Worm (Caenorhabditis elegans) whole organism, young adult: Measurements from ENCODE around the gene M03C11.3.

Experiments
- B0019.2 ChIP-seq: fragments of 200-800 bp; sonication (Bioruptor generic); conservative IDR thresholded peaks from 2 replicates; pipeline ENCODE4 v1.3.6; 2022; ENCODE audit warnings: missing genetic modification reagents, missing genetic modification characterization, missing compliant biosample characterization
- B0035.1 ChIP-seq: sonication (generic microtip); optimal IDR thresholded peaks from 2 replicates; lab custom pipeline; 2016; ENCODE audit warnings: missing genetic modification characterization, mild to moderate bottlenecking, missing compliant biosample characterization, missing genotype, missing genetic modification reagents
- B0261.1 ChIP-seq: sonication (generic microtip); optimal IDR thresholded peaks from 2 replicates; lab custom pipeline; 2016; ENCODE audit warnings: mild to moderate bottlenecking, missing genetic modification characterization, moderate library complexity, missing compliant biosample characterization
- F33H1.4 ChIP-seq: fragments of 200-800 bp; sonication (Bioruptor generic); IDR thresholded peaks from 2 replicates; pipeline ENCODE4 v1.3.6; 2022; ENCODE audit warnings: missing genetic modification reagents, missing genetic modification characterization, missing compliant biosample characterization
- F39B2.1 ChIP-seq: fragments of 200-800 bp; sonication (Bioruptor generic); IDR thresholded peaks from 2 replicates; pipeline ENCODE4 v1.3.6; 2022; ENCODE audit warnings: missing genetic modification reagents, missing genetic modification characterization, missing compliant biosample characterization
- F57C9.4 ChIP-seq: sonication (generic microtip); optimal IDR thresholded peaks from 2 replicates; lab custom pipeline; 2017; ENCODE audit warnings: mild to moderate bottlenecking, missing genetic modification characterization, missing compliant biosample characterization
- K12H6.12 ChIP-seq: fragments of 200-800 bp; sonication (Bioruptor generic); optimal IDR thresholded peaks from 2 replicates; lab custom pipeline; 2018; ENCODE audit warnings: mild to moderate bottlenecking, missing genetic modification characterization, missing compliant biosample characterization
- Y53F4B.3 ChIP-seq: fragments of 200-800 bp; sonication (Bioruptor generic); IDR thresholded peaks from 2 replicates; pipeline ENCODE4 v1.3.6; 2022; ENCODE audit warnings: missing genetic modification reagents, missing genetic modification characterization, missing compliant biosample characterization
- Y67H2A.10 ChIP-seq: fragments of 200-800 bp; sonication (Bioruptor generic); conservative IDR thresholded peaks from 2 replicates; pipeline ENCODE4 v1.3.6; 2022; ENCODE audit warnings: missing genetic modification reagents, missing genetic modification characterization, missing compliant biosample characterization
- Y79H2A.3 ChIP-seq: fragments of 200-800 bp; sonication (Bioruptor generic); conservative IDR thresholded peaks from 2 replicates; pipeline ENCODE4 v1.3.6; 2022; ENCODE audit warnings: missing genetic modification reagents, missing genetic modification characterization, missing compliant biosample characterization
- Y95B8A.8 ChIP-seq: fragments of 200-800 bp; sonication (Bioruptor generic); IDR thresholded peaks from 2 replicates; pipeline ENCODE4 v1.3.6; 2022; ENCODE audit warnings: missing genetic modification reagents, missing genetic modification characterization, missing compliant biosample characterization
- akir-1 ChIP-seq: fragments of 200-800 bp; sonication (Bioruptor generic); optimal IDR thresholded peaks from 2 replicates; lab custom pipeline; 2018; ENCODE audit warnings: mild to moderate bottlenecking, missing genetic modification characterization, moderate library complexity, missing compliant biosample characterization
- ama-1 ChIP-seq, 3 experiments: fragments of 150-350 bp in 1 of 3; sonication (generic microtip) in 2 of 3; optimal IDR thresholded peaks; 2 replicates each; lab custom pipeline; 2014 to 2018; ENCODE audit warnings: missing biosample characterization in 2 of 3, missing genetic modification characterization in 2 of 3, missing genetic modification reagents in 2 of 3
- aptf-3 ChIP-seq: fragments of 200-800 bp; sonication (Bioruptor generic); IDR thresholded peaks from 2 replicates; pipeline ENCODE4 v1.3.6; 2022; ENCODE audit warnings: missing genetic modification characterization, missing compliant biosample characterization
- athp-1 ChIP-seq: sonication (generic microtip); optimal IDR thresholded peaks from 2 replicates; lab custom pipeline; 2017; ENCODE audit warnings: mild to moderate bottlenecking, missing genetic modification characterization, missing compliant biosample characterization
- attf-3 ChIP-seq: fragments of 200-800 bp; sonication (Bioruptor generic); conservative IDR thresholded peaks from 2 replicates; pipeline ENCODE4 v1.3.6; 2022; ENCODE audit warnings: missing genetic modification reagents, missing genetic modification characterization, missing compliant biosample characterization
- attf-6 ChIP-seq: fragments of 200-800 bp; sonication (Bioruptor generic); IDR thresholded peaks from 2 replicates; pipeline ENCODE4 v1.3.6; 2022; ENCODE audit warnings: missing genetic modification reagents, missing genetic modification characterization, missing compliant biosample characterization
- bed-1 ChIP-seq: fragments of 200-800 bp; sonication (Bioruptor generic); IDR thresholded peaks from 2 replicates; pipeline ENCODE4 v1.3.6; 2022; ENCODE audit warnings: missing genetic modification reagents, missing genetic modification characterization, missing compliant biosample characterization
- bed-2 ChIP-seq: fragments of 200-800 bp; sonication (Bioruptor generic); IDR thresholded peaks from 2 replicates; pipeline ENCODE4 v1.3.6; 2022; ENCODE audit warnings: missing genetic modification reagents, missing genetic modification characterization, missing compliant biosample characterization
- cebp-1 ChIP-seq, 2 experiments: fragments of 200-800 bp in 1 of 2; sonication (Bioruptor generic) in 1 of 2; sonication (generic microtip) in 1 of 2; IDR thresholded peaks in 1 of 2; optimal IDR thresholded peaks in 1 of 2; 2 replicates each; pipeline versions ENCODE4 v1.3.6 to Lab custom; 2017 to 2022; ENCODE audit warnings: missing compliant biosample characterization in 2 of 2, missing genetic modification characterization in 2 of 2, mild to moderate bottlenecking in 1 of 2, missing genetic modification reagents in 1 of 2, moderate library complexity in 1 of 2
- ceh-100 ChIP-seq: fragments of 200-800 bp; sonication (Bioruptor generic); IDR thresholded peaks from 2 replicates; pipeline ENCODE4 v1.3.6; 2022; ENCODE audit warnings: missing genetic modification reagents, missing genetic modification characterization, missing compliant biosample characterization
- ceh-91 ChIP-seq: fragments of 200-800 bp; sonication (Bioruptor generic); IDR thresholded peaks from 2 replicates; pipeline ENCODE4 v1.3.6; 2022; ENCODE audit warnings: missing genetic modification reagents, missing genetic modification characterization, missing compliant biosample characterization
- die-1 ChIP-seq: sonication (generic microtip); optimal IDR thresholded peaks from 2 replicates; lab custom pipeline; 2016; ENCODE audit warnings: missing genotype, mild to moderate bottlenecking, missing genetic modification characterization, missing compliant biosample characterization
- ets-4 ChIP-seq: fragments of 200-800 bp; sonication (Bioruptor generic); optimal IDR thresholded peaks from 2 replicates; lab custom pipeline; 2018; ENCODE audit warnings: mild to moderate bottlenecking, missing genetic modification characterization, missing compliant biosample characterization
- gei-17 ChIP-seq: fragments of 200-800 bp; sonication (Bioruptor generic); optimal IDR thresholded peaks from 2 replicates; lab custom pipeline; 2018; ENCODE audit warnings: mild to moderate bottlenecking, missing genetic modification characterization, missing compliant biosample characterization
- let-526 ChIP-seq: fragments of 200-800 bp; sonication (Bioruptor generic); IDR thresholded peaks from 2 replicates; pipeline ENCODE4 v1.3.6; 2022; ENCODE audit warnings: missing genetic modification reagents, missing genetic modification characterization, missing compliant biosample characterization
- lin-35 ChIP-seq, 3 experiments: fragments of 150-350 bp in 2 of 3; sonication (generic microtip) in 1 of 3; optimal IDR thresholded peaks; 2 replicates each; lab custom pipeline; 2014 to 2018; ENCODE audit warnings: missing biosample characterization in 3 of 3, missing genetic modification characterization in 3 of 3, missing genetic modification reagents in 3 of 3
- lir-1 ChIP-seq: fragments of 200-800 bp; sonication (Bioruptor generic); conservative IDR thresholded peaks from 2 replicates; pipeline ENCODE4 v1.3.6; 2022; ENCODE audit warnings: missing genetic modification reagents, missing genetic modification characterization, missing compliant biosample characterization
- madf-10 ChIP-seq: sonication (generic microtip); optimal IDR thresholded peaks from 2 replicates; lab custom pipeline; 2016; ENCODE audit warnings: mild to moderate bottlenecking, missing genetic modification characterization, missing compliant biosample characterization
- madf-6 ChIP-seq: fragments of 200-800 bp; sonication (Bioruptor generic); IDR thresholded peaks from 2 replicates; pipeline ENCODE4 v1.3.6; 2022; ENCODE audit warnings: missing genetic modification reagents, missing genetic modification characterization, missing compliant biosample characterization
- mel-28 ChIP-seq: sonication (generic microtip); optimal IDR thresholded peaks from 2 replicates; lab custom pipeline; 2016; ENCODE audit warnings: borderline replicate concordance, mild to moderate bottlenecking, missing genetic modification characterization, missing compliant biosample characterization
- mes-4 ChIP-seq: sonication (generic microtip); optimal IDR thresholded peaks from 2 replicates; lab custom pipeline; 2016; ENCODE audit warnings: missing genotype, missing genetic modification characterization, missing compliant biosample characterization
- nhr-179 ChIP-seq: sonication (generic microtip); optimal IDR thresholded peaks from 2 replicates; lab custom pipeline; 2016; ENCODE audit warnings: mild to moderate bottlenecking, missing genetic modification characterization, missing compliant biosample characterization
- nhr-27 ChIP-seq: fragments of 200-800 bp; sonication (Bioruptor generic); optimal IDR thresholded peaks from 2 replicates; lab custom pipeline; 2018; ENCODE audit warnings: mild to moderate bottlenecking, missing genetic modification characterization, moderate library complexity, missing compliant biosample characterization
- nhr-90 ChIP-seq: sonication (generic microtip); optimal IDR thresholded peaks from 2 replicates; lab custom pipeline; 2016; ENCODE audit warnings: missing genotype, mild to moderate bottlenecking, missing genetic modification characterization, missing compliant biosample characterization
- pbrm-1 ChIP-seq: fragments of 200-800 bp; sonication (Bioruptor generic); IDR thresholded peaks from 2 replicates; pipeline ENCODE4 v1.3.6; 2022; ENCODE audit warnings: missing genetic modification reagents, missing genetic modification characterization, missing compliant biosample characterization
- sea-2 ChIP-seq: fragments of 200-800 bp; sonication (Bioruptor generic); IDR thresholded peaks from 2 replicates; pipeline ENCODE4 v1.3.6; 2022; ENCODE audit warnings: missing genetic modification characterization, missing compliant biosample characterization
- snpc-1.1 ChIP-seq: sonication (generic microtip); optimal IDR thresholded peaks from 2 replicates; lab custom pipeline; 2017; ENCODE audit warnings: missing genetic modification characterization, mild to moderate bottlenecking, missing compliant biosample characterization, antibody characterized with exemption, moderate library complexity, missing genotype, missing genetic modification reagents; ENCODE audit not compliant: insufficient read depth
- snpc-1.3 ChIP-seq: sonication (generic microtip); optimal IDR thresholded peaks from 2 replicates; lab custom pipeline; 2017; ENCODE audit warnings: missing genetic modification characterization, mild to moderate bottlenecking, missing compliant biosample characterization, antibody characterized with exemption, moderate library complexity, missing genotype, missing genetic modification reagents; ENCODE audit not compliant: insufficient read depth
- sptf-2 ChIP-seq: fragments of 200-800 bp; sonication (Bioruptor generic); optimal IDR thresholded peaks from 2 replicates; lab custom pipeline; 2018; ENCODE audit warnings: mild to moderate bottlenecking, missing genetic modification characterization, missing compliant biosample characterization
- tbx-9 ChIP-seq: sonication (generic microtip); optimal IDR thresholded peaks from 2 replicates; lab custom pipeline; 2016; ENCODE audit warnings: borderline replicate concordance, missing genetic modification characterization, inconsistent platforms, missing compliant biosample characterization
- tlf-1 ChIP-seq: fragments of 200-800 bp; sonication (Bioruptor generic); optimal IDR thresholded peaks from 2 replicates; lab custom pipeline; 2018; ENCODE audit warnings: mild to moderate bottlenecking, missing genetic modification characterization, missing compliant biosample characterization
- unc-62 ChIP-seq: fragments of 150-350 bp; optimal IDR thresholded peaks from 2 replicates; lab custom pipeline; 2014; ENCODE audit warnings: missing biosample characterization, missing genetic modification reagents, missing genetic modification characterization
- xnd-1 ChIP-seq: sonication (generic microtip); optimal IDR thresholded peaks from 2 replicates; lab custom pipeline; 2016; ENCODE audit warnings: missing genotype, missing genetic modification reagents, missing genetic modification characterization, missing compliant biosample characterization
- ztf-26 ChIP-seq: sonication (generic microtip); optimal IDR thresholded peaks from 2 replicates; lab custom pipeline; 2017; ENCODE audit warnings: missing genetic modification characterization, missing compliant biosample characterization

M03C11.3 gene

DNA sequence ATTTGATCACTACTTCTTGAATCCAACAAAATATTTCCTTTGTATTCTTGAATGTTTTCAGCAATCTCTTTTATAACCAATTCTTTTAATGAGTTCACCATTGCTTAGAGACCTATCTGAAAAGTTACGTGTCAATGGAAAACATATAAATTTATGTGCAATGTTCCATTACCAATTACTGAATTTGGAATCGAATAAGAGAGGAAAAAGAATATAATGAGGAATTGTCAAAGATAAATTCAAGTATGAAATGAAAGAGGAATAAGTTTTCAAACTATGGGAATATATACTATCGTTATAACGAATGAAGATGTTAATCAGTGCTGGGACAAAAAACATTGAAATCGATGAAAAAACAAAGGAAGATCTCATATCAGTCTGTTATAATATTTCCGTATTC, 46.1 kb downstream of the M03C11.3 start, which contains the start of gene H04D03.4:
Gene H04D03.4 (minus strand): TSS at position 101 of the 400 bp plus-strand sequence.
- TF ChIP-seq nhr-90 (tag; lab: Kevin White, UChicago), result no peak
- TF ChIP-seq bed-2 (GFP tag; lab: Robert Waterston, UW), result no peak
- no peak for TF ChIP-seq mel-28
- no peak for TF ChIP-seq pbrm-1
- no peak for TF ChIP-seq snpc-1.1 (tag; lab: Kevin White, UChicago)
- no peak for TF ChIP-seq tbx-9 (tag; lab: Kevin White, UChicago)
- TF ChIP-seq F57C9.4, result no peak
- TF ChIP-seq Y95B8A.8 (GFP tag; lab: Robert Waterston, UW), result no peak
- no peak for TF ChIP-seq nhr-179 (tag; lab: Kevin White, UChicago)
- no peak for TF ChIP-seq Y67H2A.10
- TF ChIP-seq die-1 (tag; lab: Kevin White, UChicago), result no peak
- no peak for TF ChIP-seq ceh-100
- no peak for TF ChIP-seq B0019.2 (GFP tag; lab: Robert Waterston, UW)
- TF ChIP-seq Y79H2A.3 (GFP tag; lab: Robert Waterston, UW), result no peak
- TF ChIP-seq ets-4 (GFP tag; lab: Kevin White, UChicago), result no peak
- no peak for TF ChIP-seq sptf-2 (GFP tag; lab: Kevin White, UChicago)
- no peak for TF ChIP-seq gei-17 (GFP tag; lab: Kevin White, UChicago)
- TF ChIP-seq tlf-1 (GFP tag; lab: Kevin White, UChicago), result no peak
- TF ChIP-seq lin-35 (GFP tag; optimal IDR thresholded peaks at IDR 0.05; lab: Kevin White, UChicago), result no peak

DNA sequence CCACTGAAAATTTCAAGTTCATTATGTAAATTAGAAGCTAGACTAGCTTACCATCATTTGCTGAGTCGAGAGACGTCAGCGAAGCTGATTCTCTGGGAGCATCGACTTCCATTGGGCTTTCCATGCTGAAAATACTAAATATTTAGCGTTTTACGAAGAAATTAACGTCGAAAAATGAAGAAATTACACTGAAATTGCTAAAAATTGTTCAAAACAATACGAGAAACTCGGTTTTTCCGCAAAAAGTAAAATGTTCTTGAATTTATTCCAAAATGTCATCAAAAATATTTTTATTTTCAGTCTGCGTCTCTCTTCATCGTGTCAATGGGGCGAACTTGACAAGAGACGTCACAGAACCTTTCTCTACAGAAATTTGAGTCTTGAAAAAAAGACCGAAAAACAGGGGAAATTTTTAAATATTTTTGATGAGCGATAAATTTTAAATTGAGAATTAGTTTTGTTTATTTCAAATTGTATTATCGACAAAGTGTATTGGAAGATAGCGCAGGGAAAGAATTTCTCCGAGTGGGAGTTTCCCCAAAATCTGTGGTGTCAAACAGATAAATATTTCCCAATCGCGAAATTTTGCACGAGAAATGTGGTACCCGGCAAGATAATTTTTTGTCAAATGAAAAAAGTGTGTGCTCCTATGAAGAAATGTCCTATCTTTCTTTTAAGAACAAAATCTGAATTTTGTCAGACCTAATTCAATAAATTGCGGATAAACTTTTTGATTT, 55.7 kb downstream of the M03C11.3 start, which contains the start of gene ecps-1:
Gene ecps-1 (minus strand): TSS at position 125 of the 737 bp plus-strand sequence.
- TF ChIP-seq F33H1.4 (GFP tag; lab: Robert Waterston, UW) (peak; percentile 74), snpc-1.3 (tag; lab: Kevin White, UChicago) (peak; percentile 79), unc-62 (GFP tag; lab: Kevin White, UChicago) (no peak), xnd-1 (no peak), lir-1 (GFP tag; lab: Robert Waterston, UW) (peak; percentile 88), mes-4 (tag; lab: Kevin White, UChicago) (no peak), nhr-27 (tag; lab: Kevin White, UChicago) (no peak), bed-1 (GFP tag; lab: Robert Waterston, UW) (no peak), sea-2 (GFP tag; lab: Robert Waterston, UW) (no peak), Y79H2A.3 (GFP tag; lab: Robert Waterston, UW) (peak; percentile 79), F39B2.1 (GFP tag; lab: Robert Waterston, UW) (no peak), athp-1 (peak; percentile 91), akir-1 (no peak), ets-4 (GFP tag; lab: Kevin White, UChicago) (no peak), ama-1 (optimal IDR thresholded peaks at IDR 0.05; lab: Kevin White, UChicago) (no peak), ama-1 (GFP tag; optimal IDR thresholded peaks at IDR 0.05; lab: Kevin White, UChicago) (no peak), ceh-91 (GFP tag; lab: Robert Waterston, UW) (peak; percentile 86), ztf-26 (tag; lab: Kevin White, UChicago) (no peak), K12H6.12 (peak; percentile 63), B0035.1 (tag; lab: Kevin White, UChicago) (no peak), madf-6 (GFP tag; lab: Robert Waterston, UW) (peak; percentile 84), cebp-1 (GFP tag; IDR thresholded peaks at IDR 0.05; lab: Robert Waterston, UW) (peak; percentile 64), cebp-1 (tag; optimal IDR thresholded peaks at IDR 0.05; lab: Kevin White, UChicago) (peak; percentile 69), attf-6 (peak; percentile 78; the same call in 1 of the 2 replicates), madf-10 (peak; percentile 76), let-526 (GFP tag; lab: Robert Waterston, UW) (peak; percentile 68; the same call in 1 of the 2 replicates), B0261.1 (tag; lab: Kevin White, UChicago) (no peak), Y53F4B.3 (GFP tag; lab: Robert Waterston, UW) (no peak), aptf-3 (GFP tag; lab: Robert Waterston, UW) (no peak), attf-3 (GFP tag; lab: Robert Waterston, UW) (peak; percentile 70)
